Worm (Caenorhabditis elegans): ENCODE results near the gene dbn-1.
"Not testable (repeated sequence)": the region's sequence is repeated elsewhere in the genome, so short reads cannot be mapped to it uniquely, and the experiment has no call there.

DNA sequence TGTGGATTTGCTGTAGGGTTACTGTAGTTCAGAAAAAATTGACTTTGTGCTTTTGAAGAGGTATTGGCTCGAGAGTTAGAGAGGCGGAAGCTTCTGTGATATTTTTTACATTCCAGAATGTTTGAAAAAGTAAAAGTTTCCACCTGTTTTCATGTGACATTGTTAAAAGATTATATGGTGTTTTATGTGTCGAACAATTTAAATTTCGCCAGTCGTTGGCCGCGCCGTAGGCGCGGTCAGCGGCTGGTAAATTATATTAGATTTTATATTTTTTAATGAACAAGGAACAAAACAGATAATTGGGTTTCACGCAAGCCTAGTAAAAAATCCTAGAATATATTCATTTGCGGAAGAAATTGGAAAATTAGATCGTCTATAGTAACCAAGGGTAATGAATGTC is 10.7 kb downstream of the dbn-1 start, which contains the start of gene mlc-7:
- TF ChIP-seq mep-1 (tag; optimal IDR thresholded peaks at IDR 0.05); R02D3.7 (tag; optimal IDR thresholded peaks at IDR 0.05); arid-1 (GFP tag; conservative IDR thresholded peaks at IDR 0.05); lir-3 (tag; optimal IDR thresholded peaks at IDR 0.05); unc-130 (GFP tag; optimal IDR thresholded peaks at IDR 0.05); ctbp-1 (GFP tag; IDR thresholded peaks at IDR 0.05); unc-39 (tag; optimal IDR thresholded peaks at IDR 0.05); nhr-76 (tag; optimal IDR thresholded peaks at IDR 0.05); F10B5.3 (tag; optimal IDR thresholded peaks at IDR 0.05); hlh-30 (tag; optimal IDR thresholded peaks at IDR 0.05; ENCODE audit: insufficient read depth); mxl-3 (GFP tag; optimal IDR thresholded peaks at IDR 0.05); dve-1 (tag; optimal IDR thresholded peaks at IDR 0.05; ENCODE audit: insufficient read depth); ama-1 (optimal IDR thresholded peaks at IDR 0.05): not testable (repeated sequence)
